Worm (Caenorhabditis elegans) whole organism, mixed stage, embryonic: ENCODE measurements around the gene ZK688.9.
A peak's percentile ranks its signal among the peaks of the same experiment; 100 is the strongest.

Source experiments
- M03D4.4 ChIP-seq: sonication (generic microtip); optimal IDR thresholded peaks from 2 replicates; lab custom pipeline; 2017; ENCODE audit warnings: mild to moderate bottlenecking, missing genetic modification characterization, missing compliant biosample characterization
- bed-3 ChIP-seq: fragments of 200-800 bp; sonication (Bioruptor generic); optimal IDR thresholded peaks from 3 replicates; lab custom pipeline; 2018; ENCODE audit warnings: mild to moderate bottlenecking, missing genetic modification characterization, moderate library complexity, missing compliant biosample characterization
- blmp-1 ChIP-seq: fragments of 150-350 bp; optimal IDR thresholded peaks from 2 replicates; lab custom pipeline; 2014; ENCODE audit warnings: missing biosample characterization, missing genetic modification characterization
- ceh-39 ChIP-seq: fragments of 150-350 bp; optimal IDR thresholded peaks from 2 replicates; lab custom pipeline; 2014; ENCODE audit warnings: missing biosample characterization, missing genetic modification characterization
- ceh-43 ChIP-seq: fragments of 200-800 bp; sonication (Bioruptor generic); optimal IDR thresholded peaks from 2 replicates; lab custom pipeline; 2018; ENCODE audit warnings: mild to moderate bottlenecking, missing genetic modification characterization, moderate library complexity, missing compliant biosample characterization
- ceh-83 ChIP-seq: fragments of 200-800 bp; sonication (Bioruptor generic); optimal IDR thresholded peaks from 2 replicates; lab custom pipeline; 2018; ENCODE audit warnings: mild to moderate bottlenecking, missing genetic modification characterization, missing compliant biosample characterization
- cnd-1 ChIP-seq: fragments of 200-800 bp; sonication (Bioruptor generic); optimal IDR thresholded peaks from 2 replicates; lab custom pipeline; 2018; ENCODE audit warnings: mild to moderate bottlenecking, missing genetic modification characterization, missing compliant biosample characterization
- drap-1 ChIP-seq: fragments of 200-800 bp; sonication (Bioruptor generic); optimal IDR thresholded peaks from 3 replicates; lab custom pipeline; 2018; ENCODE audit warnings: mild to moderate bottlenecking, missing genetic modification characterization, missing compliant biosample characterization
- elt-3 ChIP-seq: fragments of 150-350 bp; optimal IDR thresholded peaks from 2 replicates; lab custom pipeline; 2014; ENCODE audit warnings: missing biosample characterization, missing genetic modification characterization
- flh-1 ChIP-seq: fragments of 200-800 bp; sonication (Bioruptor generic); optimal IDR thresholded peaks from 2 replicates; lab custom pipeline; 2018; ENCODE audit warnings: mild to moderate bottlenecking, missing genetic modification characterization, moderate library complexity, missing compliant biosample characterization
- ham-2 ChIP-seq: fragments of 200-800 bp; sonication (Bioruptor generic); optimal IDR thresholded peaks from 2 replicates; lab custom pipeline; 2018; ENCODE audit warnings: mild to moderate bottlenecking, missing genetic modification characterization, missing compliant biosample characterization
- hlh-1 ChIP-seq: fragments of 150-350 bp; optimal IDR thresholded peaks from 2 replicates; lab custom pipeline; 2014; ENCODE audit warnings: missing biosample characterization, missing genetic modification reagents, missing genetic modification characterization
- lin-13 ChIP-seq: fragments of 150-350 bp; optimal IDR thresholded peaks from 2 replicates; lab custom pipeline; 2014; ENCODE audit warnings: missing biosample characterization, missing genetic modification characterization
- lin-32 ChIP-seq: fragments of 200-800 bp; sonication (Bioruptor generic); optimal IDR thresholded peaks from 2 replicates; lab custom pipeline; 2018; ENCODE audit warnings: mild to moderate bottlenecking, missing genetic modification characterization, missing compliant biosample characterization
- lsy-2 ChIP-seq: fragments of 150-350 bp; optimal IDR thresholded peaks from 2 replicates; lab custom pipeline; 2014; ENCODE audit warnings: missing biosample characterization, missing genetic modification characterization
- mab-5 ChIP-seq: fragments of 150-350 bp; optimal IDR thresholded peaks from 2 replicates; lab custom pipeline; 2014; ENCODE audit warnings: missing biosample characterization, missing genetic modification characterization
- mep-1 ChIP-seq: fragments of 150-350 bp; optimal IDR thresholded peaks from 2 replicates; lab custom pipeline; 2017; ENCODE audit warnings: missing biosample characterization, missing genetic modification reagents, missing genetic modification characterization, inconsistent platforms
- nhr-12 ChIP-seq: fragments of 150-350 bp; optimal IDR thresholded peaks from 2 replicates; lab custom pipeline; 2014; ENCODE audit warnings: missing biosample characterization, missing genetic modification characterization
- nhr-2 ChIP-seq: fragments of 150-350 bp; optimal IDR thresholded peaks from 2 replicates; lab custom pipeline; 2014; ENCODE audit warnings: missing biosample characterization, missing genetic modification characterization
- nhr-237 ChIP-seq: fragments of 150-350 bp; optimal IDR thresholded peaks from 2 replicates; lab custom pipeline; 2014; ENCODE audit warnings: missing biosample characterization, missing genetic modification characterization
- nhr-76 ChIP-seq: sonication (generic microtip); optimal IDR thresholded peaks from 2 replicates; lab custom pipeline; 2017; ENCODE audit warnings: missing biosample characterization, missing genetic modification characterization
- sem-2 ChIP-seq: fragments of 200-800 bp; sonication (Bioruptor generic); optimal IDR thresholded peaks from 2 replicates; lab custom pipeline; 2018; ENCODE audit warnings: mild to moderate bottlenecking, missing genetic modification characterization, missing compliant biosample characterization
- snpc-4 ChIP-seq: fragments of 150-350 bp; optimal IDR thresholded peaks from 2 replicates; lab custom pipeline; 2014; ENCODE audit warnings: missing biosample characterization, missing genetic modification characterization
- sptf-1 ChIP-seq: sonication (generic microtip); optimal IDR thresholded peaks from 2 replicates; lab custom pipeline; 2017; ENCODE audit warnings: mild to moderate bottlenecking, missing genetic modification characterization, moderate library complexity, missing compliant biosample characterization
- tbx-8 ChIP-seq: fragments of 200-800 bp; sonication (Bioruptor generic); optimal IDR thresholded peaks from 2 replicates; lab custom pipeline; 2018; ENCODE audit warnings: mild to moderate bottlenecking, missing genetic modification characterization, moderate library complexity, missing compliant biosample characterization
- unc-120 ChIP-seq: sonication (generic microtip); optimal IDR thresholded peaks from 2 replicates; lab custom pipeline; 2017; ENCODE audit warnings: missing genetic modification characterization, missing compliant biosample characterization; ENCODE audit not compliant: poor library complexity, severe bottlenecking
- unc-62 ChIP-seq: fragments of 150-350 bp; optimal IDR thresholded peaks from 2 replicates; lab custom pipeline; 2014; ENCODE audit warnings: missing biosample characterization, missing genetic modification reagents, missing genetic modification characterization
- zip-8 ChIP-seq: fragments of 150-350 bp; optimal IDR thresholded peaks from 2 replicates; lab custom pipeline; 2014; ENCODE audit warnings: missing biosample characterization, missing genetic modification characterization
- ztf-11 ChIP-seq: fragments of 150-350 bp; optimal IDR thresholded peaks from 2 replicates; lab custom pipeline; 2014; ENCODE audit warnings: missing biosample characterization, missing genetic modification characterization

The ZK688.9 gene

ce11 chrIII:7907515-7907914 lies 24.7 kb upstream of the ZK688.9 start, which contains the start of gene pcp-5:
pcp-5 (minus strand) TSS chrIII:7907615.
- peak; percentile 28 for TF ChIP-seq unc-62 (GFP tag; lab: Kevin White, UChicago)
- peak; percentile 45 for TF ChIP-seq ceh-39 (tag; lab: Kevin White, UChicago)
- TF ChIP-seq snpc-4 (tag; lab: Kevin White, UChicago): no peak
- TF ChIP-seq hlh-1: peak; percentile 83
- no peak for TF ChIP-seq lin-32 (GFP tag; lab: Kevin White, UChicago)
- no peak for TF ChIP-seq mep-1 (tag; lab: Kevin White, UChicago)

DNA sequence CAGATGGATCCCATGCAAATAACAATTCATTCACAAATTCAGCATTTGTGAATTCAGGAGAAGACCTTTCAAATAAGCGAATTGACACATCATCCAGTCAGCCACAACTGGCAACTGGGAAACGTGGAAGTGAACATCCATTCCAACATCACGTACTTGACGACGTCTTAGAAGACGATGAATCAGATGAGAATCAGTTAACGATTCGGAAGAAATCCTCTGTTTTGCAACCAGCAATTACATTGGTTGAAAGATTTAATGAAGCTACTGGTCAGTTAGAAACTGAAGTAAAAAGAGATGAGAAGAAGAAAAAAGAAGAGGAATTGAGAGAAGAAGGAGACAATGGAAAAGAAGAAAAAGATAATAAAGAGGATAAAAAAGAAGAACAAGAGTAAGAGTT lies 20.6 kb upstream of the ZK688.9 start:
- TF ChIP-seq snpc-4 (tag; lab: Kevin White, UChicago) (no peak), hlh-1 (no peak), bed-3 (GFP tag; lab: Kevin White, UChicago) (no peak), zip-8 (tag; lab: Kevin White, UChicago) (no peak), sptf-1 (no peak), sem-2 (GFP tag; lab: Kevin White, UChicago) (no peak), nhr-237 (tag; lab: Kevin White, UChicago) (no peak), ztf-11 (tag; lab: Kevin White, UChicago) (no peak), M03D4.4 (tag; lab: Kevin White, UChicago) (no peak), ceh-43 (GFP tag; lab: Kevin White, UChicago) (no peak)

- TF ChIP-seq tbx-8 (GFP tag; lab: Kevin White, UChicago) (no peak), ham-2 (GFP tag; lab: Kevin White, UChicago) (no peak), bed-3 (GFP tag; lab: Kevin White, UChicago) (no peak), lsy-2 (tag; lab: Kevin White, UChicago) (no peak), sem-2 (GFP tag; lab: Kevin White, UChicago) (no peak), nhr-76 (tag; lab: Kevin White, UChicago) (no peak), sptf-1 (no peak), unc-62 (GFP tag; lab: Kevin White, UChicago) (no peak), cnd-1 (tag; lab: Kevin White, UChicago) (no peak), ceh-39 (tag; lab: Kevin White, UChicago) (no peak), blmp-1 (tag; lab: Kevin White, UChicago) (no peak), mep-1 (tag; lab: Kevin White, UChicago) (no peak), mab-5 (tag; lab: Kevin White, UChicago) (no peak), nhr-237 (tag; lab: Kevin White, UChicago) (no peak), unc-120 (tag; lab: Kevin White, UChicago) (no peak), drap-1 (GFP tag; lab: Kevin White, UChicago) (no peak), nhr-12 (tag; lab: Kevin White, UChicago) (no peak)
Measured at ce11 chrIII:7900733-7901132, 17.9 kb upstream of the ZK688.9 start, which contains the start of gene best-24. best-24 (plus strand) TSS chrIII:7901033.

ce11 chrIII:7897733-7898132 lies 14.9 kb upstream of the ZK688.9 start:
- TF ChIP-seq sptf-1: no peak
- no peak for TF ChIP-seq ceh-39 (tag; lab: Kevin White, UChicago)
- no peak for TF ChIP-seq nhr-2 (tag; lab: Kevin White, UChicago)
- no peak for TF ChIP-seq snpc-4 (tag; lab: Kevin White, UChicago)
- no peak for TF ChIP-seq drap-1 (GFP tag; lab: Kevin White, UChicago)
- no peak for TF ChIP-seq sem-2 (GFP tag; lab: Kevin White, UChicago)
- no peak for TF ChIP-seq blmp-1 (tag; lab: Kevin White, UChicago)
- no peak for TF ChIP-seq lsy-2 (tag; lab: Kevin White, UChicago)
- no peak for TF ChIP-seq bed-3 (GFP tag; lab: Kevin White, UChicago)
- TF ChIP-seq elt-3 (tag; lab: Kevin White, UChicago): no peak
- TF ChIP-seq nhr-12 (tag; lab: Kevin White, UChicago): no peak

- TF ChIP-seq blmp-1 (tag; lab: Kevin White, UChicago): no peak
- no peak for TF ChIP-seq lin-13 (tag; lab: Kevin White, UChicago)
- TF ChIP-seq sem-2 (GFP tag; lab: Kevin White, UChicago): no peak
- TF ChIP-seq mab-5 (tag; lab: Kevin White, UChicago): no peak
- no peak for TF ChIP-seq ham-2 (GFP tag; lab: Kevin White, UChicago)
- no peak for TF ChIP-seq flh-1 (GFP tag; lab: Kevin White, UChicago)
- no peak for TF ChIP-seq lin-32 (GFP tag; lab: Kevin White, UChicago)
- TF ChIP-seq ceh-83 (GFP tag; lab: Kevin White, UChicago): no peak
- no peak for TF ChIP-seq sptf-1
- TF ChIP-seq, all 35 proteins: peak for 0
Measured at ce11 chrIII:7896925-7897324, 14.1 kb upstream of the ZK688.9 start, which contains the start of gene ZK688.10. ZK688.10 (minus strand) TSS chrIII:7897025.
